Worm (Caenorhabditis elegans): ENCODE data around the gene lys-1.
A peak's percentile ranks its signal among the peaks of the same experiment; 100 is the strongest.

Gene lys-1

DNA sequence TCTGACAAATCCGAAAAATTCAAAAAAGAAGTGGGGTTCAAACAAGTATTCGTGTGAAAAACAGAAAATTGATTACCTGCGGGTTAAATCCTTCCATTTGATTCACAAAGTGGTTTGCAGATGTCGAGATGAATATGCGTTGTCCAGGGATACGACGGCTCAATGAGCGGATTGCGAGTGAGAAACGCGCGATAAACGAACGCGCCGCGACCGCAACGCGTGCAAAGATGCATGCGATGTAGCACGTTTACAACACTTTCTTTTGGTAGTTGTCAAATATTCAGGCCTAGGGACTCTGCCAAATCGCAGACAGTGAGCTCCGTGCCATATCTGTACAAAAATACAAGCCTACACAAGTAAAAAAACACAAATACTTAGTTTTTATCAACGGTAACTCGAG is 39.0 kb upstream of the lys-1 start, which contains the start of gene fubl-1 (continued):
- TF ChIP-seq dpl-1 (GFP tag; optimal IDR thresholded peaks at IDR 0.05) (peak; percentile 14), nhr-6 (tag; optimal IDR thresholded peaks at IDR 0.05) (no peak), tra-1 (GFP tag; IDR thresholded peaks at IDR 0.05) (no peak), jun-1 (tag; optimal IDR thresholded peaks at IDR 0.05) (no peak), zip-11 (GFP tag; IDR thresholded peaks at IDR 0.05) (no peak), aha-1 (tag) (peak; percentile 82), lsy-2 (tag; optimal IDR thresholded peaks at IDR 0.05) (peak in 1 of 2 experiments; percentile 19)

- TF ChIP-seq vab-7 (GFP tag; IDR thresholded peaks at IDR 0.05) (no peak), dmd-6 (GFP tag; IDR thresholded peaks at IDR 0.05) (no peak), daf-12 (tag; optimal IDR thresholded peaks at IDR 0.05) (no peak), spr-3 (GFP tag; optimal IDR thresholded peaks at IDR 0.05) (no peak), madf-9 (GFP tag; conservative IDR thresholded peaks at IDR 0.05) (no peak)
These were observed 37.8 kb upstream of the lys-1 start, which contains the start of gene fipr-8 for ce11 chrV:10239861-10240260. Gene fipr-8, minus strand, starts transcription at chrV:10239961.

ce11 chrV:10241121-10241803 is 36.4 kb upstream of the lys-1 start, which contains the start of the genes C12D8.21 and col-148:
Gene C12D8.21, minus strand, starts transcription at chrV:10241188.
Gene col-148, plus strand, starts transcription at chrV:10241753.
- no peak for TF ChIP-seq ZK546.5 (tag; optimal IDR thresholded peaks at IDR 0.05)
- no peak for TF ChIP-seq nhr-102 (tag; optimal IDR thresholded peaks at IDR 0.05)
- no peak for TF ChIP-seq set-16 (GFP tag; IDR thresholded peaks at IDR 0.05)
- TF ChIP-seq aha-1 (tag), result peak; percentile 2
- no peak for TF ChIP-seq lin-15B (tag; optimal IDR thresholded peaks at IDR 0.05)
- TF ChIP-seq lin-38 (GFP tag; IDR thresholded peaks at IDR 0.05), result no peak

DNA sequence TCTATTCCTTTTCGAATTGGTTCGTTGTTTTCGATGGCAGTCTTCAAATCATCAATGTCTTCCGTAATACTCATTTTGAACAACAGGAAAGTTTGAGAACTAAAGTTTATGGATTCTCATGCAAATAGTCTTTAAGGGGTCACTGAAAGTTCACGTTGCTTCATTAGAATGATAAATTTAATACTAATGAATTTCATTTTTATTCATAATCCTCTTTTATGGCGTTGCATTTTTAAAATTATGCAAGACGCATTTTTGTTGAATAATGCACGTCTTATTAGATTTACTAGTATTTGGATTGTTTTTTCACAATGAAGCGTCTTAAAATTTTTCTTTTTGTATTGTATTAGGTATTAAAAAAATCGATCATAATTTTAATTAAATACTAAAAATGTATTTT is 34.6 kb upstream of the lys-1 start, which contains the start of gene C12D8.9:
TSS of gene C12D8.9 (minus strand) at position 101 of the 400 bp plus-strand sequence.
- TF ChIP-seq unc-62 (GFP tag; optimal IDR thresholded peaks at IDR 0.05 in 1 of 2) (peak in 1 of 2 experiments; percentile 24), unc-62 (tag; optimal IDR thresholded peaks at IDR 0.05) (no peak), skn-1 (tag; optimal IDR thresholded peaks at IDR 0.05) (no peak)

ce11 chrV:10244018-10244720 is 33.5 kb upstream of the lys-1 start:
- TF ChIP-seq fkh-10 (GFP tag; optimal IDR thresholded peaks at IDR 0.05) (no peak), dmd-6 (GFP tag; IDR thresholded peaks at IDR 0.05) (peak; percentile 18; the same call in 1 of the 2 replicates), aly-2 (tag; optimal IDR thresholded peaks at IDR 0.05) (no peak), nhr-6 (tag; optimal IDR thresholded peaks at IDR 0.05) (no peak), ztf-11 (tag; optimal IDR thresholded peaks at IDR 0.05) (no peak), egl-27 (tag; optimal IDR thresholded peaks at IDR 0.05) (no peak), hmg-1.1 (GFP tag; IDR thresholded peaks at IDR 0.05) (no peak), ceh-82 (tag; optimal IDR thresholded peaks at IDR 0.05) (no peak), tag-97 (GFP tag; IDR thresholded peaks at IDR 0.05) (no peak), zip-2 (tag; optimal IDR thresholded peaks at IDR 0.05) (no peak), mxl-2 (GFP tag; conservative IDR thresholded peaks at IDR 0.05) (no peak), hlh-30 (tag; optimal IDR thresholded peaks at IDR 0.05; ENCODE audit: insufficient read depth) (peak; percentile 20), nhr-237 (tag; optimal IDR thresholded peaks at IDR 0.05) (no peak), nhr-28 (tag; optimal IDR thresholded peaks at IDR 0.05) (peak; percentile 67), R02D3.7 (tag; optimal IDR thresholded peaks at IDR 0.05) (no peak), snpc-4 (tag; optimal IDR thresholded peaks at IDR 0.05) (no peak), nhr-102 (tag; optimal IDR thresholded peaks at IDR 0.05) (no peak), duxl-1 (tag; optimal IDR thresholded peaks at IDR 0.05; ENCODE audit: poor library complexity) (no peak), attf-4 (tag; optimal IDR thresholded peaks at IDR 0.05) (no peak), daf-16 (GFP tag; optimal IDR thresholded peaks at IDR 0.05) (no peak), daf-16 (tag; optimal IDR thresholded peaks at IDR 0.05) (peak; percentile 73), T20F7.1 (GFP tag; optimal IDR thresholded peaks at IDR 0.05) (no peak), dve-1 (tag; optimal IDR thresholded peaks at IDR 0.05; ENCODE audit: insufficient read depth) (peak; percentile 57), nhr-76 (tag; optimal IDR thresholded peaks at IDR 0.05) (no peak), php-3 (GFP tag; IDR thresholded peaks at IDR 0.05) (peak; percentile 86), ceh-44 (GFP tag; IDR thresholded peaks at IDR 0.05) (no peak), nhr-10 (tag; optimal IDR thresholded peaks at IDR 0.05) (no peak)
